Worm (Caenorhabditis elegans): ENCODE results near the gene C33F10.1.
A peak's percentile ranks its signal among the peaks of the same experiment; 100 is the strongest.
"Not testable (repeated sequence)": the region's sequence is repeated elsewhere in the genome, so short reads cannot be mapped to it uniquely, and the experiment has no call there.

Gene C33F10.1

ce11 chrII:4837659-4838058 lies 2.8 kb downstream of the C33F10.1 start, which contains the start of gene C33F10.12:
TSS of gene C33F10.12 (minus strand) at chrII:4837759.
- TF ChIP-seq ztf-29 (GFP tag; IDR thresholded peaks at IDR 0.05) (no peak), T22C8.4 (GFP tag; IDR thresholded peaks at IDR 0.05) (no peak), tab-1 (GFP tag; IDR thresholded peaks at IDR 0.05) (no peak), flt-1 (GFP tag; IDR thresholded peaks at IDR 0.05) (no peak), med-1 (GFP tag; optimal IDR thresholded peaks at IDR 0.05; ENCODE audit: insufficient read depth) (no peak), klf-2 (GFP tag; conservative IDR thresholded peaks at IDR 0.05) (no peak), ref-1 (GFP tag; conservative IDR thresholded peaks at IDR 0.05) (no peak), cog-1 (tag; optimal IDR thresholded peaks at IDR 0.05) (no peak), ztf-23 (GFP tag; IDR thresholded peaks at IDR 0.05) (no peak)

DNA sequence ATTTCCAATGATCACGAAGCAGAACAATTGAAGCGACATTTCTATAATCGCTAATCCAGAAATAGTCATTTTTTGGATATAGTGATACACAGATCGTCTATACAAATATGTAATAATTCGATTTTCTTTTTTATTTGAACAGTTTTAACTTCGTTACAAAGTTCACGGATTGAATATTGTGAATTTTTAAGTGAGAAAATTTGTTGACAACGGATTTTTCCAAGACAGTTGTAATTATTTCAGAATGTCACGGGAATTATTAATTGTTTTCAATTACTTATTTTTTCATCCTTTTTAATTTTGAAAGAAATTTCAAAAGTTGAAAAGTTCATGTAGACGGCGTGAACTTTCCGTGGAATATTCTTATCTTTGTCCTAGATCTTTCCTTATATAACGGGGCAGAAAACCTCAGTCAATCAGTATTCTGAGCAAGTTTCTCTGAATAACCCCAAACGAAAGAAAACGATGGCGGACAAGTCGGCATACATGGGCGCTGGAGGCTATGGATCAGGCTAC lies 7.4 kb downstream of the C33F10.1 start, which contains the start of the genes T23B7.2 and nspd-4:
Gene T23B7.2 (minus strand): TSS at position 101 of the 516 bp plus-strand sequence.
Gene nspd-4 (plus strand): TSS at position 466 of the 516 bp plus-strand sequence.
- TF ChIP-seq T22C8.4 (GFP tag; IDR thresholded peaks at IDR 0.05); ref-1 (GFP tag; conservative IDR thresholded peaks at IDR 0.05); tab-1 (GFP tag; IDR thresholded peaks at IDR 0.05): not testable (repeated sequence)

ce11 chrII:4849885-4850284 lies 15.1 kb downstream of the C33F10.1 start, which contains the start of gene T23B7.3:
TSS of gene T23B7.3 (plus strand) at chrII:4850185.
- TF ChIP-seq med-1 (GFP tag; optimal IDR thresholded peaks at IDR 0.05; ENCODE audit: insufficient read depth): no peak
- no peak for TF ChIP-seq cog-1 (tag; optimal IDR thresholded peaks at IDR 0.05)
- TF ChIP-seq flt-1 (GFP tag; IDR thresholded peaks at IDR 0.05): no peak
- no peak for TF ChIP-seq T22C8.4 (GFP tag; IDR thresholded peaks at IDR 0.05)
- no peak for TF ChIP-seq klf-2 (GFP tag; conservative IDR thresholded peaks at IDR 0.05)
- TF ChIP-seq ztf-23 (GFP tag; IDR thresholded peaks at IDR 0.05): no peak
- no peak for TF ChIP-seq ref-1 (GFP tag; conservative IDR thresholded peaks at IDR 0.05)
- no peak for TF ChIP-seq ztf-29 (GFP tag; IDR thresholded peaks at IDR 0.05)
- no peak for TF ChIP-seq tab-1 (GFP tag; IDR thresholded peaks at IDR 0.05)

DNA sequence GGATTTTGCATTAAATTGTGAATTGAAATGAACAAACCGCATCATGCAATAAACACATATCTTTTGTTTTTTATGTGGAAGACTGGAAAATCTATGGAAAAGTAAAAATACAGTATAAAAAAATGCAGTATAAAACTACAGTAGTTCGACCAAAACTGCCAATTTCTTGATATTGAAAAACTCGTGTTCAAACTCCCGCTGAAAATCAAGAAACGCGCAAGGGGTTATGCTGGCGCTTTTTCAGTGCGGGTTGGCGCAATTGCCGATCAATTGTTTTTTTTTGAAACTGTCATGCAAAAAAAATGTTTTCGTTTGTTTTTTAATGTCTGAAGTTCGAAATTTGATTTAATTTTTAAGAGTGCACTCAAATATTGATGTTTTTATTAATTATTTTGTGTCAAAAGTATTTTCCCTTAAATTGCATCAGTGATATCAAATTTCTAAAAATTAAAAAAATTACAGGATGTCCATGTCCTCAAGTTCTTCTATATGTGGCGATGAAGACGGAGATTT lies 16.8 kb downstream of the C33F10.1 start, which contains the start of gene dnj-9:
Gene dnj-9 (plus strand): TSS at position 463 of the 513 bp plus-strand sequence.
- TF ChIP-seq med-1 (GFP tag; optimal IDR thresholded peaks at IDR 0.05; ENCODE audit: insufficient read depth): peak; percentile 59
- no peak for TF ChIP-seq ref-1 (GFP tag; conservative IDR thresholded peaks at IDR 0.05)
- peak; percentile 22; the same call in 1 of the 2 replicates for TF ChIP-seq tab-1 (GFP tag; IDR thresholded peaks at IDR 0.05)
- peak; percentile 65; the same call in 1 of the 2 replicates for TF ChIP-seq flt-1 (GFP tag; IDR thresholded peaks at IDR 0.05)
- TF ChIP-seq cog-1 (tag; optimal IDR thresholded peaks at IDR 0.05): peak; percentile 54
- TF ChIP-seq ztf-23 (GFP tag; IDR thresholded peaks at IDR 0.05): peak; percentile 79
- peak; percentile 53; the same call in 1 of the 2 replicates for TF ChIP-seq T22C8.4 (GFP tag; IDR thresholded peaks at IDR 0.05)
- no peak for TF ChIP-seq ztf-29 (GFP tag; IDR thresholded peaks at IDR 0.05)
- TF ChIP-seq klf-2 (GFP tag; conservative IDR thresholded peaks at IDR 0.05): no peak; the same call in 1 of the 2 replicates

ce11 chrII:4854761-4855160 lies 19.9 kb downstream of the C33F10.1 start:
- no peak for TF ChIP-seq ztf-29 (GFP tag; IDR thresholded peaks at IDR 0.05)
- TF ChIP-seq klf-2 (GFP tag; conservative IDR thresholded peaks at IDR 0.05): no peak
- TF ChIP-seq cog-1 (tag; optimal IDR thresholded peaks at IDR 0.05): no peak
- TF ChIP-seq ref-1 (GFP tag; conservative IDR thresholded peaks at IDR 0.05): no peak
- no peak for TF ChIP-seq tab-1 (GFP tag; IDR thresholded peaks at IDR 0.05)
- TF ChIP-seq T22C8.4 (GFP tag; IDR thresholded peaks at IDR 0.05): no peak
- TF ChIP-seq med-1 (GFP tag; optimal IDR thresholded peaks at IDR 0.05; ENCODE audit: insufficient read depth): no peak
- TF ChIP-seq flt-1 (GFP tag; IDR thresholded peaks at IDR 0.05): no peak
- TF ChIP-seq ztf-23 (GFP tag; IDR thresholded peaks at IDR 0.05): no peak

ce11 chrII:4855489-4855888 lies 20.7 kb downstream of the C33F10.1 start:
- TF ChIP-seq flt-1 (GFP tag; IDR thresholded peaks at IDR 0.05): no peak
- no peak for TF ChIP-seq klf-2 (GFP tag; conservative IDR thresholded peaks at IDR 0.05)
- no peak for TF ChIP-seq ref-1 (GFP tag; conservative IDR thresholded peaks at IDR 0.05)
- TF ChIP-seq med-1 (GFP tag; optimal IDR thresholded peaks at IDR 0.05; ENCODE audit: insufficient read depth): no peak
- no peak for TF ChIP-seq tab-1 (GFP tag; IDR thresholded peaks at IDR 0.05)

DNA sequence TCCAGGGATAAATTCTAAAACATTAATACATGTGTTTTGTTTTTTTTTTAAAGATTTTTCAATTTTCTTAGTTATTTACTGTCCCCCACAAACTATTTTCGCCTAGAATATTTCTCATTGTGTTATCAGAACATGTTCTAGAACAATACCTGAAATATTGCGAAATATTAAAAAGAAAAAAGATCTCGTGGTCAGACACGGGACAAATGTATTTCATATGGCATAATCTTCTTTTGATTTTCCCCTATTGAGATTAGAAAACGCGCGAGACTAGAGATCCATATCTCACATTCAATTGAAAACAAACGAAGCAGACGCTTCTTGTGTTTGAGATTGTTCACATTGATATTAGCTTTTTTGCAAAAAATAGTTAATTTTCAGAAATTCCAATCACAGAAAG lies 21.3 kb downstream of the C33F10.1 start:
- TF ChIP-seq ztf-23 (GFP tag; IDR thresholded peaks at IDR 0.05): no peak
- no peak for TF ChIP-seq klf-2 (GFP tag; conservative IDR thresholded peaks at IDR 0.05)
- no peak for TF ChIP-seq ref-1 (GFP tag; conservative IDR thresholded peaks at IDR 0.05)
- TF ChIP-seq med-1 (GFP tag; optimal IDR thresholded peaks at IDR 0.05; ENCODE audit: insufficient read depth): no peak
- TF ChIP-seq flt-1 (GFP tag; IDR thresholded peaks at IDR 0.05): no peak
- TF ChIP-seq T22C8.4 (GFP tag; IDR thresholded peaks at IDR 0.05): no peak
- TF ChIP-seq tab-1 (GFP tag; IDR thresholded peaks at IDR 0.05): no peak
- TF ChIP-seq ztf-29 (GFP tag; IDR thresholded peaks at IDR 0.05): no peak
- TF ChIP-seq cog-1 (tag; optimal IDR thresholded peaks at IDR 0.05): no peak

DNA sequence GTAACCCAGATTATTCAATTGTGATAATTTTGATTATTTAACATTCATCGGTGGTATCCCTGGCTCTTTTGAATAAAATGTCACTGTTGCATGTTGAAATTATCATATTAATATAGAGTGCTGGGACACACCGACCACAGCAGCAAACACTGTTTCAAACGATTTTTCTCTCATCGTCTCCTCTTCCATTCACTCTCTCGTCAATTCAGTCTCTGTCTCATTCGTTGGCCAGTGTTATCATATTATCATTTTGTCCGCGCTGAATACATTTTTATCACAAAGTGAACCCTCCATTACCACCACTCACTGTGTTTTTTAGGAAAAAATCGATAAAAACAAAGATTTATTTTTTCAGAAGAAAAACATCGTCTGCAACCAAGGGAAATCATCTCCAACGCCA lies 22.3 kb downstream of the C33F10.1 start:
- TF ChIP-seq ztf-23 (GFP tag; IDR thresholded peaks at IDR 0.05) (0 out of 2 replicates have a peak, but pooled peaks have one; percentile 24), med-1 (GFP tag; optimal IDR thresholded peaks at IDR 0.05; ENCODE audit: insufficient read depth) (no peak), flt-1 (GFP tag; IDR thresholded peaks at IDR 0.05) (no peak), tab-1 (GFP tag; IDR thresholded peaks at IDR 0.05) (no peak), T22C8.4 (GFP tag; IDR thresholded peaks at IDR 0.05) (0 out of 2 replicates have a peak, but pooled peaks have one; percentile 13), ref-1 (GFP tag; conservative IDR thresholded peaks at IDR 0.05) (no peak), cog-1 (tag; optimal IDR thresholded peaks at IDR 0.05) (no peak), klf-2 (GFP tag; conservative IDR thresholded peaks at IDR 0.05) (no peak), ztf-29 (GFP tag; IDR thresholded peaks at IDR 0.05) (no peak)

- TF ChIP-seq tab-1 (GFP tag; IDR thresholded peaks at IDR 0.05): no peak
- TF ChIP-seq ztf-29 (GFP tag; IDR thresholded peaks at IDR 0.05): no peak
- TF ChIP-seq ref-1 (GFP tag; conservative IDR thresholded peaks at IDR 0.05): no peak
- no peak for TF ChIP-seq klf-2 (GFP tag; conservative IDR thresholded peaks at IDR 0.05)
- TF ChIP-seq flt-1 (GFP tag; IDR thresholded peaks at IDR 0.05): no peak
- TF ChIP-seq ztf-23 (GFP tag; IDR thresholded peaks at IDR 0.05): no peak
- no peak for TF ChIP-seq med-1 (GFP tag; optimal IDR thresholded peaks at IDR 0.05; ENCODE audit: insufficient read depth)
- no peak for TF ChIP-seq cog-1 (tag; optimal IDR thresholded peaks at IDR 0.05)
- no peak for TF ChIP-seq T22C8.4 (GFP tag; IDR thresholded peaks at IDR 0.05)
Measured at ce11 chrII:4857873-4858364, 23.1 kb downstream of the C33F10.1 start, which contains the start of gene F11G11.5. TSS of gene F11G11.5 (plus strand) at chrII:4857923.

Data from whole organism, midembryonic.